Worm (Caenorhabditis elegans) whole organism, L2 larva: ENCODE measurements around the gene C45G9.2.

ENCODE experiments used
- R02D3.7 ChIP-seq: fragments of 150-350 bp; optimal IDR thresholded peaks from 2 replicates; lab custom pipeline; 2014; ENCODE audit warnings: missing biosample characterization, missing genetic modification characterization
- Y55F3AM.14 ChIP-seq: fragments of 200-800 bp; sonication (Bioruptor generic); optimal IDR thresholded peaks from 2 replicates; lab custom pipeline; 2018; ENCODE audit warnings: mild to moderate bottlenecking, missing genetic modification characterization, missing compliant biosample characterization
- alr-1 ChIP-seq: fragments of 150-350 bp; optimal IDR thresholded peaks from 2 replicates; lab custom pipeline; 2014; ENCODE audit warnings: missing biosample characterization, missing genetic modification characterization
- aly-2 ChIP-seq: fragments of 150-350 bp; optimal IDR thresholded peaks from 2 replicates; lab custom pipeline; 2014; ENCODE audit warnings: missing biosample characterization, missing genetic modification characterization
- ama-1 ChIP-seq: fragments of 150-350 bp; optimal IDR thresholded peaks from 2 replicates; lab custom pipeline; 2018; ENCODE audit warnings: inconsistent platforms
- ceh-16 ChIP-seq: fragments of 150-350 bp; optimal IDR thresholded peaks from 2 replicates; lab custom pipeline; 2014; ENCODE audit warnings: missing biosample characterization, missing genetic modification characterization
- ceh-82 ChIP-seq: fragments of 150-350 bp; optimal IDR thresholded peaks from 2 replicates; lab custom pipeline; 2014; ENCODE audit warnings: missing biosample characterization, missing genetic modification characterization
- dmd-4 ChIP-seq: sonication (generic microtip); optimal IDR thresholded peaks from 2 replicates; lab custom pipeline; 2017; ENCODE audit warnings: missing biosample characterization, missing genetic modification characterization
- elt-3 ChIP-seq: sonication (generic microtip); optimal IDR thresholded peaks from 2 replicates; lab custom pipeline; 2017; ENCODE audit warnings: missing biosample characterization, missing genetic modification characterization
- fos-1 ChIP-seq: fragments of 150-350 bp; optimal IDR thresholded peaks from 2 replicates; lab custom pipeline; 2014; ENCODE audit warnings: missing biosample characterization, missing genetic modification characterization
- gmeb-1 ChIP-seq: fragments of 150-350 bp; optimal IDR thresholded peaks from 2 replicates; lab custom pipeline; 2014; ENCODE audit warnings: missing biosample characterization, missing genetic modification characterization
- lin-13 ChIP-seq: fragments of 150-350 bp; optimal IDR thresholded peaks from 2 replicates; lab custom pipeline; 2014; ENCODE audit warnings: missing biosample characterization, missing genetic modification reagents, missing genetic modification characterization
- lsy-2 ChIP-seq, 2 experiments: fragments of 150-350 bp in 1 of 2; sonication (generic microtip) in 1 of 2; optimal IDR thresholded peaks; 2 replicates each; lab custom pipeline; 2014 to 2017; ENCODE audit warnings: missing biosample characterization in 2 of 2, missing genetic modification characterization in 2 of 2
- mab-5 ChIP-seq: fragments of 150-350 bp; optimal IDR thresholded peaks from 2 replicates; lab custom pipeline; 2014; ENCODE audit warnings: missing biosample characterization, missing genetic modification characterization
- mbf-1 ChIP-seq: sonication (generic microtip); optimal IDR thresholded peaks from 2 replicates; lab custom pipeline; 2017; ENCODE audit warnings: missing biosample characterization, missing genetic modification characterization
- nhr-129 ChIP-seq: fragments of 150-350 bp; optimal IDR thresholded peaks from 2 replicates; lab custom pipeline; 2014; ENCODE audit warnings: missing biosample characterization, missing genetic modification characterization
- nhr-21 ChIP-seq: fragments of 150-350 bp; optimal IDR thresholded peaks from 2 replicates; lab custom pipeline; 2014; ENCODE audit warnings: missing biosample characterization, missing genetic modification characterization
- nhr-237 ChIP-seq: fragments of 150-350 bp; optimal IDR thresholded peaks from 2 replicates; lab custom pipeline; 2014; ENCODE audit warnings: missing biosample characterization, missing genetic modification characterization
- nhr-25 ChIP-seq: fragments of 150-350 bp; sonication (generic microtip); optimal IDR thresholded peaks from 3 replicates; lab custom pipeline; 2014; ENCODE audit warnings: missing biosample characterization, missing genetic modification characterization
- peb-1 ChIP-seq: fragments of 150-350 bp; optimal IDR thresholded peaks from 2 replicates; lab custom pipeline; 2014; ENCODE audit warnings: missing biosample characterization, missing genetic modification characterization
- snpc-4 ChIP-seq: fragments of 150-350 bp; optimal IDR thresholded peaks from 2 replicates; lab custom pipeline; 2014; ENCODE audit warnings: missing biosample characterization, missing genetic modification characterization
- unc-55 ChIP-seq: fragments of 150-350 bp; sonication (generic microtip); optimal IDR thresholded peaks from 3 replicates; lab custom pipeline; 2014; ENCODE audit warnings: missing biosample characterization, missing genetic modification reagents, missing genetic modification characterization
- unc-62 ChIP-seq: fragments of 150-350 bp; optimal IDR thresholded peaks from 2 replicates; lab custom pipeline; 2014; ENCODE audit warnings: missing biosample characterization, missing genetic modification reagents, missing genetic modification characterization
- ztf-1 ChIP-seq: fragments of 200-800 bp; sonication (Bioruptor generic); conservative IDR thresholded peaks from 2 replicates; pipeline ENCODE4 v1.3.6; 2022; ENCODE audit warnings: missing genetic modification characterization, missing compliant biosample characterization
- ztf-11 ChIP-seq: sonication (generic microtip); optimal IDR thresholded peaks from 2 replicates; lab custom pipeline; 2017; ENCODE audit warnings: missing biosample characterization, missing genetic modification characterization
- ztf-4 ChIP-seq: fragments of 150-350 bp; optimal IDR thresholded peaks from 2 replicates; lab custom pipeline; 2014; ENCODE audit warnings: missing biosample characterization, missing genetic modification characterization

Gene C45G9.2

ce11 chrIII:5108746-5109145 lies 39.9 kb downstream of the C45G9.2 start (continued):
- TF ChIP-seq Y55F3AM.14 (GFP tag; lab: Kevin White, UChicago) (no peak), unc-62 (no peak), ama-1 (no peak), alr-1 (tag; lab: Kevin White, UChicago) (no peak), ceh-82 (tag; lab: Kevin White, UChicago) (no peak), aly-2 (tag; lab: Kevin White, UChicago) (no peak), nhr-129 (tag; lab: Kevin White, UChicago) (peak; percentile 79), ztf-1 (GFP tag; lab: Robert Waterston, UW) (no peak)

ce11 chrIII:5109401-5109800 lies 40.5 kb downstream of the C45G9.2 start, which contains the start of gene sax-2:
Gene sax-2 (plus strand): TSS chrIII:5109701.
- TF ChIP-seq nhr-25 (no peak), mbf-1 (tag; lab: Kevin White, UChicago) (no peak)

ce11 chrIII:5112399-5112798 lies 43.5 kb downstream of the C45G9.2 start:
- TF ChIP-seq gmeb-1 (no peak), lin-13 (GFP tag; lab: Kevin White, UChicago) (no peak), dmd-4 (tag; lab: Kevin White, UChicago) (no peak), unc-55 (GFP tag; lab: Kevin White, UChicago) (no peak), elt-3 (tag; lab: Kevin White, UChicago) (no peak), aly-2 (tag; lab: Kevin White, UChicago) (no peak), Y55F3AM.14 (GFP tag; lab: Kevin White, UChicago) (no peak), lsy-2 (tag; optimal IDR thresholded peaks at IDR 0.05; lab: Kevin White, UChicago) (no peak), ama-1 (no peak), peb-1 (no peak), nhr-129 (tag; lab: Kevin White, UChicago) (no peak), R02D3.7 (tag; lab: Kevin White, UChicago) (no peak), ceh-16 (tag; lab: Kevin White, UChicago) (no peak), snpc-4 (tag; lab: Kevin White, UChicago) (no peak), nhr-21 (no peak)

- peak; percentile 44 for TF ChIP-seq fos-1 (tag; lab: Kevin White, UChicago)
- no peak for TF ChIP-seq nhr-237 (tag; lab: Kevin White, UChicago)
These were observed 44.1 kb downstream of the C45G9.2 start for ce11 chrIII:5112998-5113397.

ce11 chrIII:5119063-5119462 lies 50.2 kb downstream of the C45G9.2 start:
- no peak for TF ChIP-seq mab-5 (tag; lab: Kevin White, UChicago)
- TF ChIP-seq ztf-11 (tag; lab: Kevin White, UChicago): no peak
- TF ChIP-seq ceh-16 (tag; lab: Kevin White, UChicago): peak; percentile 89
- TF ChIP-seq ztf-4 (tag; lab: Kevin White, UChicago): no peak
